Fruit fly (Drosophila melanogaster): ENCODE data around the gene pnr.

Gene pnr

DNA sequence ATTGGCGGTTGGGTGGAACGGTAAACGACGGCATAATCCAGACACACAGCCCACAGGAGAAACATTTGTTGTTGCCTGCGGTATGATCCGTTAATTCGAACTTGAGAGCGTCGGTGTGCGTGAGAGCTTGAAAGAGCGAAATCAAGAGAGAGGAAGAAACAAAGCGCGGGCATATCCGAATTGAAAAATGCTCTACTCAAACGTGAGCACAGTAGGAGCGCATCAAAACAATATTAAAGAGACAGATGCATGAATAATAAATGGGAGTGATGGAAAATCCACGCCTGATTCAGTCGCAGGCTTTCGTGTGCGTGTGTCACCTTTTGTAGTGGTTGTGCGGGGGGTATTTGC lies 25.4 kb downstream of the pnr start:
- peak; percentile 23 for TF ChIP-seq gl (tag; optimal IDR thresholded peaks at IDR 0.05)
- TF ChIP-seq EcR (GFP tag; optimal IDR thresholded peaks at IDR 0.05), result no peak
- TF ChIP-seq CG4496 (GFP tag; IDR thresholded peaks at IDR 0.05), result peak; percentile 70; the same call in 2 of the 3 replicates
- peak; percentile 53; the same call in 1 of the 2 replicates for TF ChIP-seq CG32121 (GFP tag; IDR thresholded peaks at IDR 0.05)
- 0 out of 2 replicates have a peak, but pooled peaks have one; percentile 47 for TF ChIP-seq Ets98B (GFP tag; IDR thresholded peaks at IDR 0.05)

- TF ChIP-seq Snoo (tag; optimal IDR thresholded peaks at IDR 0.05), result no peak
- no peak for TF ChIP-seq CG8159 (tag; optimal IDR thresholded peaks at IDR 0.05)
- no peak for TF ChIP-seq rn (GFP tag; IDR thresholded peaks at IDR 0.05)
- no peak for TF ChIP-seq D1 (tag; optimal IDR thresholded peaks at IDR 0.05)
- TF ChIP-seq CG15710 (tag; optimal IDR thresholded peaks at IDR 0.05), result no peak
- no peak for TF ChIP-seq CG10348 (GFP tag; IDR thresholded peaks at IDR 0.05)
- TF ChIP-seq CG12605 (GFP tag; IDR thresholded peaks at IDR 0.05), result no peak
- TF ChIP-seq gl (tag; optimal IDR thresholded peaks at IDR 0.05), result no peak
- no peak for TF ChIP-seq CG13204 (GFP tag; optimal IDR thresholded peaks at IDR 0.05)
- no peak for TF ChIP-seq CG14655 (GFP tag; optimal IDR thresholded peaks at IDR 0.05)
- no peak for TF ChIP-seq CG4496 (GFP tag; IDR thresholded peaks at IDR 0.05)
- no peak for TF ChIP-seq CG34367 (tag; optimal IDR thresholded peaks at IDR 0.05)
- TF ChIP-seq CG17806 (tag; optimal IDR thresholded peaks at IDR 0.05), result no peak
- TF ChIP-seq CG9948 (tag; optimal IDR thresholded peaks at IDR 0.05), result no peak
- no peak for TF ChIP-seq CG32121 (GFP tag; IDR thresholded peaks at IDR 0.05)
- TF ChIP-seq EcR (GFP tag; optimal IDR thresholded peaks at IDR 0.05), result no peak
Observed at dm6 chr3R:16067494-16067893, 41.6 kb downstream of the pnr start, which contains the start of gene CG10185. Gene CG10185, minus strand, starts transcription at chr3R:16067594.

- TF ChIP-seq gl (tag; optimal IDR thresholded peaks at IDR 0.05), result no peak
- no peak for TF ChIP-seq CG12605 (GFP tag; IDR thresholded peaks at IDR 0.05)
- no peak for TF ChIP-seq CG14655 (GFP tag; optimal IDR thresholded peaks at IDR 0.05)
- TF ChIP-seq CG13204 (GFP tag; optimal IDR thresholded peaks at IDR 0.05), result no peak
- TF ChIP-seq CG32121 (GFP tag; IDR thresholded peaks at IDR 0.05), result no peak
- TF ChIP-seq CG15710 (tag; optimal IDR thresholded peaks at IDR 0.05), result no peak
- TF ChIP-seq CG34367 (tag; optimal IDR thresholded peaks at IDR 0.05), result no peak
- no peak for TF ChIP-seq Snoo (tag; optimal IDR thresholded peaks at IDR 0.05)
- TF ChIP-seq CG9948 (tag; optimal IDR thresholded peaks at IDR 0.05), result no peak
- no peak for TF ChIP-seq CG8159 (tag; optimal IDR thresholded peaks at IDR 0.05)
- TF ChIP-seq CG17806 (tag; optimal IDR thresholded peaks at IDR 0.05), result no peak
- TF ChIP-seq CG4496 (GFP tag; IDR thresholded peaks at IDR 0.05), result no peak
- TF ChIP-seq rn (GFP tag; IDR thresholded peaks at IDR 0.05), result no peak
- TF ChIP-seq CG8301 (tag; optimal IDR thresholded peaks at IDR 0.05), result no peak
- no peak for TF ChIP-seq Pif1B (GFP tag; optimal IDR thresholded peaks at IDR 0.05)
- no peak for TF ChIP-seq Pif1A (GFP tag; optimal IDR thresholded peaks at IDR 0.05)
- no peak for TF ChIP-seq Ets98B (GFP tag; IDR thresholded peaks at IDR 0.05)
Observed at dm6 chr3R:16069266-16069665, 43.4 kb downstream of the pnr start.

DNA sequence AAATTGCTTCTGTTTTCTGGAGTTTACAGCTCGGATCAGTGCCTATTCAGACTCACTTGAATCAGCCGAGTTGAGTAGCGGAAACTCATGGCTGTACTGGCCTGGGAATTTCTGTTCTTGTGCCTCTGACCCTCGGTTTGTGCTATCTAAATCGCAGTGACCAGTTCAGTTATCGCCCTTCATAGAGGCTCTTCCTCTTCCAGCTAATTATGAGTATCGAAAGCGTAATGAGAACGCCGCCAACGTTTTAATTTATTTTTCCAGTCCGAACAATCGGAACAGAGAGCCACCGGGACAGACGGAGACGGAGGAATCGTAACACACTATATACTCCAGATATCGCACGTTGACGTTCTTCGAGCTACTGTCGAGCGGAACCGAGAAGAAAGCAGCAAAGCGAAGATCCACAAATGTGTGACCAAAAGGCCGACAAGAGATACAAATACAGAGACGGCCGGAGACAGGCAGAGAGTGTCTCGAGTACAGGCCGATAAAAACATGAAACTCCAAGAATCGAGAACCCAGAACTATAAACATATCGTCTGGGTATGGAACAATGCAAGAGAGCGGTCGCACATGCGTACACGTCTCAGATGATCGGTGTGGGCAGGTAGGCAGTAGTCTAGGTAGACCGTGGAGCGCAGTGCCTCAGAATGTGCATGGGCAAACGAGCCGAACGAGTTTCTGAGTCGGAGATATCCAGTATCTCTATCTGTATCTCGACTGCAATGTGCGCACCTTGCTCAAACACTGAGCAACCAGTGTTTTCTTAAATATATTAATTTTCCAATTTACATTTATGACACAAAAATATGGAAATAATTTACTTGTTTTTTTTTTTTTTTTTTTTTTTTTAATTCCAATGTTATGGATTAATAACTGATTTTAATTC lies 46.1 kb downstream of the pnr start:
- TF ChIP-seq CG12605 (GFP tag; IDR thresholded peaks at IDR 0.05) (peak; percentile 89), D1 (tag; optimal IDR thresholded peaks at IDR 0.05) (peak; percentile 39), CG15710 (tag; optimal IDR thresholded peaks at IDR 0.05) (peak; percentile 82), CG17806 (tag; optimal IDR thresholded peaks at IDR 0.05) (peak; percentile 82), CG32121 (GFP tag; IDR thresholded peaks at IDR 0.05) (peak; percentile 86), rn (GFP tag; IDR thresholded peaks at IDR 0.05) (peak; percentile 54), CG8301 (tag; optimal IDR thresholded peaks at IDR 0.05) (peak; percentile 66), CG4496 (GFP tag; IDR thresholded peaks at IDR 0.05) (peak; percentile 83; the same call in 2 of the 3 replicates), gl (tag; optimal IDR thresholded peaks at IDR 0.05) (peak; percentile 4), Pif1B (GFP tag; optimal IDR thresholded peaks at IDR 0.05) (peak; percentile 90), EcR (GFP tag; optimal IDR thresholded peaks at IDR 0.05) (peak; percentile 55), CG9948 (tag; optimal IDR thresholded peaks at IDR 0.05) (peak; percentile 71), CG10348 (GFP tag; IDR thresholded peaks at IDR 0.05) (no peak), Snoo (tag; optimal IDR thresholded peaks at IDR 0.05) (peak; percentile 58), CG34367 (tag; optimal IDR thresholded peaks at IDR 0.05) (peak; percentile 70), fd96Ca (GFP tag; IDR thresholded peaks at IDR 0.05) (peak; percentile 73; the same call in 2 of the 3 replicates), CG14655 (GFP tag; optimal IDR thresholded peaks at IDR 0.05) (no peak), CG13204 (GFP tag; optimal IDR thresholded peaks at IDR 0.05) (peak; percentile 6), Ets98B (GFP tag; IDR thresholded peaks at IDR 0.05) (peak; percentile 88), CG8159 (tag; optimal IDR thresholded peaks at IDR 0.05) (peak; percentile 80), Pif1A (GFP tag; optimal IDR thresholded peaks at IDR 0.05) (peak; percentile 90)

DNA sequence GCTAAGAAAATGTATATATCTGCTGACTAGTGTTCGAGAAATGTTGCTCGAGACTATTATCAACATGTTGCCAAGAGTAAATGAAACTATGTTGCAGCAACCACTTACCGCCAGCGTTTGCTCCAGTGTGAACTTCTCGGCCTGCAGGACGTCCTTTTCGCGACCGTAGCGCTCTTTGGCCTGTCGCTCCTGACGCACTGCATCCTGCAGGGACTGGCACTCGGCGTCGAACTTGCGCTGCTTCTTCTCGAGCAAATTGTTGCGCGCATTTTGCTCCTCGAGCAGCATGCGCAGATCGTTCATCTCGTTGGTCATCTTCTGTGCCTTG lies 46.7 kb downstream of the pnr start:
- no peak for TF ChIP-seq CG34367 (tag; optimal IDR thresholded peaks at IDR 0.05)
- no peak for TF ChIP-seq D1 (tag; optimal IDR thresholded peaks at IDR 0.05)
- TF ChIP-seq fd96Ca (GFP tag; IDR thresholded peaks at IDR 0.05), result peak; percentile 4; the same call in 1 of the 3 replicates
- no peak for TF ChIP-seq EcR (GFP tag; optimal IDR thresholded peaks at IDR 0.05)
- TF ChIP-seq CG12605 (GFP tag; IDR thresholded peaks at IDR 0.05), result no peak
- TF ChIP-seq gl (tag; optimal IDR thresholded peaks at IDR 0.05), result no peak
- TF ChIP-seq Pif1A (GFP tag; optimal IDR thresholded peaks at IDR 0.05), result peak; percentile 23
- TF ChIP-seq CG13204 (GFP tag; optimal IDR thresholded peaks at IDR 0.05), result no peak

- TF ChIP-seq CG32121 (GFP tag; IDR thresholded peaks at IDR 0.05), result no peak
- no peak for TF ChIP-seq CG12605 (GFP tag; IDR thresholded peaks at IDR 0.05)
Observed at dm6 chr3R:16074122-16074521, 48.2 kb downstream of the pnr start.

Measured in whole organism, pupa.